Worm (Caenorhabditis elegans): ENCODE measurements around the gene C06E2.9.

ce11 chrX:8888835-8889234 lies 27.8 kb downstream of the C06E2.9 start:
- no peak for TF ChIP-seq dve-1 (tag; optimal IDR thresholded peaks at IDR 0.05)
- TF ChIP-seq rnt-1 (tag; optimal IDR thresholded peaks at IDR 0.05) = peak; percentile 7
- TF ChIP-seq ceh-31 (tag; optimal IDR thresholded peaks at IDR 0.05) = peak; percentile 28
- no peak for TF ChIP-seq F13H6.1 (tag; optimal IDR thresholded peaks at IDR 0.05)
- no peak for TF ChIP-seq ceh-24 (tag; optimal IDR thresholded peaks at IDR 0.05)
- peak; percentile 33 for TF ChIP-seq unc-55 (GFP tag; optimal IDR thresholded peaks at IDR 0.05)
- TF ChIP-seq tbx-2 (tag; optimal IDR thresholded peaks at IDR 0.05) = no peak
